Worm (Caenorhabditis elegans) whole organism, L4 larva: ENCODE measurements around the gene mau-8.

Experiments
- D1046.2 ChIP-seq: fragments of 200-800 bp; sonication (Bioruptor generic); IDR thresholded peaks from 2 replicates; pipeline ENCODE4 v1.3.6; 2022; ENCODE audit warnings: missing genetic modification characterization, missing compliant biosample characterization
- F10B5.3 ChIP-seq: sonication (generic microtip); optimal IDR thresholded peaks from 2 replicates; lab custom pipeline; 2016; ENCODE audit warnings: mild to moderate bottlenecking, missing genetic modification characterization, missing compliant biosample characterization
- F26F4.8 ChIP-seq: fragments of 200-800 bp; sonication (Bioruptor generic); conservative IDR thresholded peaks from 2 replicates; pipeline ENCODE4 v1.3.6; 2022; ENCODE audit warnings: missing genetic modification characterization, missing compliant biosample characterization
- Y5F2A.4 ChIP-seq: fragments of 200-800 bp; sonication (Bioruptor generic); optimal IDR thresholded peaks from 2 replicates; lab custom pipeline; 2018; ENCODE audit warnings: mild to moderate bottlenecking, missing genetic modification characterization, missing compliant biosample characterization
- ZK337.2 ChIP-seq: fragments of 200-800 bp; sonication (Bioruptor generic); IDR thresholded peaks from 2 replicates; pipeline ENCODE4 v1.3.6; 2022; ENCODE audit warnings: missing genetic modification reagents, missing genetic modification characterization, missing compliant biosample characterization
- ZK546.5 ChIP-seq, 2 experiments: sonication (generic microtip); optimal IDR thresholded peaks; 2 replicates each; lab custom pipeline; 2017; ENCODE audit warnings: missing biosample characterization in 2 of 2, missing genetic modification characterization in 2 of 2
- aha-1 ChIP-seq: fragments of 150-350 bp; peaks from one replicate; lab custom pipeline; 2014; ENCODE audit warnings: missing biosample characterization, missing genetic modification characterization
- arid-1 ChIP-seq: fragments of 200-800 bp; sonication (Bioruptor generic); conservative IDR thresholded peaks from 2 replicates; pipeline ENCODE4 v1.3.6; 2022; ENCODE audit warnings: missing genetic modification reagents, missing genetic modification characterization, missing compliant biosample characterization
- ceh-20 ChIP-seq: fragments of 200-800 bp; sonication (Bioruptor generic); IDR thresholded peaks from 2 replicates; pipeline ENCODE4 v1.3.6; 2022; ENCODE audit warnings: missing genetic modification reagents, missing genetic modification characterization, missing compliant biosample characterization
- ceh-82 ChIP-seq: sonication (generic microtip); optimal IDR thresholded peaks from 2 replicates; lab custom pipeline; 2017; ENCODE audit warnings: missing biosample characterization, missing genetic modification characterization
- ces-1 ChIP-seq: fragments of 150-350 bp; sonication (generic microtip); optimal IDR thresholded peaks from 4 replicates; lab custom pipeline; 2014; ENCODE audit warnings: missing biosample characterization, missing genetic modification reagents, missing genetic modification characterization
- ctbp-1 ChIP-seq: fragments of 200-800 bp; sonication (Bioruptor generic); IDR thresholded peaks from 2 replicates; pipeline ENCODE4 v1.3.6; 2022; ENCODE audit warnings: missing genetic modification reagents, missing genetic modification characterization, missing compliant biosample characterization
- daf-16 ChIP-seq, 3 experiments: sonication (generic microtip); optimal IDR thresholded peaks; 2 replicates each; lab custom pipeline; 2016 to 2017; ENCODE audit warnings: missing genetic modification characterization in 3 of 3, missing genetic modification reagents in 3 of 3, mild to moderate bottlenecking in 2 of 3, missing compliant biosample characterization in 2 of 3, missing biosample characterization in 1 of 3, moderate library complexity in 1 of 3
- dmd-9 ChIP-seq: fragments of 200-800 bp; sonication (Bioruptor generic); IDR thresholded peaks from 2 replicates; pipeline ENCODE4 v1.3.6; 2022; ENCODE audit warnings: missing genetic modification reagents, missing genetic modification characterization, missing compliant biosample characterization
- duxl-1 ChIP-seq: sonication (generic microtip); optimal IDR thresholded peaks from 2 replicates; lab custom pipeline; 2016; ENCODE audit warnings: mild to moderate bottlenecking, missing genetic modification characterization, moderate library complexity, missing compliant biosample characterization; ENCODE audit not compliant: poor library complexity
- fos-1 ChIP-seq: fragments of 150-350 bp; optimal IDR thresholded peaks from 2 replicates; lab custom pipeline; 2014; ENCODE audit warnings: missing biosample characterization, missing genetic modification characterization
- gei-8 ChIP-seq: fragments of 200-800 bp; sonication (Bioruptor generic); optimal IDR thresholded peaks from 2 replicates; lab custom pipeline; 2018; ENCODE audit warnings: mild to moderate bottlenecking, missing genetic modification characterization, missing compliant biosample characterization
- hif-1 ChIP-seq, 2 experiments: sonication (generic microtip); optimal IDR thresholded peaks; 2 replicates each; lab custom pipeline; 2016 to 2017; ENCODE audit warnings: missing compliant biosample characterization in 2 of 2, missing genetic modification characterization in 2 of 2, missing genetic modification reagents in 2 of 2, missing genotype in 2 of 2, mild to moderate bottlenecking in 1 of 2
- hlh-11 ChIP-seq: fragments of 200-800 bp; sonication (Bioruptor generic); optimal IDR thresholded peaks from 2 replicates; lab custom pipeline; 2018; ENCODE audit warnings: mild to moderate bottlenecking, missing genetic modification characterization, missing compliant biosample characterization
- hlh-30 ChIP-seq: sonication (generic microtip); optimal IDR thresholded peaks from 2 replicates; lab custom pipeline; 2017; ENCODE audit warnings: antibody characterized with exemption, mild to moderate bottlenecking, missing genetic modification characterization, missing compliant biosample characterization; ENCODE audit not compliant: insufficient read depth
- hmg-1.1 ChIP-seq: fragments of 200-800 bp; sonication (Bioruptor generic); IDR thresholded peaks from 2 replicates; pipeline ENCODE4 v1.3.6; 2022; ENCODE audit warnings: missing genetic modification reagents, missing genetic modification characterization, missing compliant biosample characterization
- jun-1 ChIP-seq: fragments of 150-350 bp; optimal IDR thresholded peaks from 2 replicates; lab custom pipeline; 2014; ENCODE audit warnings: missing biosample characterization, missing genetic modification reagents, missing genetic modification characterization
- lin-1 ChIP-seq: fragments of 200-800 bp; sonication (Bioruptor generic); IDR thresholded peaks from 2 replicates; pipeline ENCODE4 v1.3.6; 2022; ENCODE audit warnings: missing genetic modification reagents, missing genetic modification characterization, missing compliant biosample characterization
- lin-15B ChIP-seq: fragments of 150-350 bp; sonication (generic microtip); optimal IDR thresholded peaks from 3 replicates; lab custom pipeline; 2014; ENCODE audit warnings: missing biosample characterization, missing genetic modification characterization
- lin-38 ChIP-seq: fragments of 200-800 bp; sonication (Bioruptor generic); IDR thresholded peaks from 2 replicates; pipeline ENCODE4 v1.3.6; 2022; ENCODE audit warnings: missing genetic modification reagents, missing genetic modification characterization, missing compliant biosample characterization
- lin-39 ChIP-seq: fragments of 150-350 bp; optimal IDR thresholded peaks from 2 replicates; lab custom pipeline; 2014; ENCODE audit warnings: missing biosample characterization, missing genetic modification reagents, missing genetic modification characterization
- lir-3 ChIP-seq: sonication (generic microtip); optimal IDR thresholded peaks from 2 replicates; lab custom pipeline; 2016; ENCODE audit warnings: mild to moderate bottlenecking, missing genetic modification characterization, missing compliant biosample characterization
- lsy-2 ChIP-seq, 2 experiments: fragments of 150-350 bp in 1 of 2; sonication (generic microtip) in 1 of 2; optimal IDR thresholded peaks; 2 replicates each; lab custom pipeline; 2014 to 2017; ENCODE audit warnings: missing biosample characterization in 2 of 2, missing genetic modification characterization in 2 of 2
- madf-5 ChIP-seq, 2 experiments: fragments of 200-800 bp; sonication (Bioruptor generic); IDR thresholded peaks; 2 replicates each; pipeline ENCODE4 v1.3.6; 2022; ENCODE audit warnings: missing compliant biosample characterization in 2 of 2, missing genetic modification characterization in 2 of 2
- mdt-29 ChIP-seq: fragments of 200-800 bp; sonication (Bioruptor generic); IDR thresholded peaks from 2 replicates; pipeline ENCODE4 v1.3.6; 2022; ENCODE audit warnings: missing genetic modification reagents, missing genetic modification characterization, missing compliant biosample characterization
- mes-2 ChIP-seq: sonication (generic microtip); optimal IDR thresholded peaks from 2 replicates; lab custom pipeline; 2016; ENCODE audit warnings: missing genotype, mild to moderate bottlenecking, missing genetic modification characterization, missing compliant biosample characterization; ENCODE audit not compliant: poor library complexity, severe bottlenecking
- nhr-102 ChIP-seq: sonication (generic microtip); optimal IDR thresholded peaks from 2 replicates; lab custom pipeline; 2016; ENCODE audit warnings: mild to moderate bottlenecking, missing genetic modification characterization, moderate library complexity, missing compliant biosample characterization
- nhr-237 ChIP-seq: sonication (generic microtip); optimal IDR thresholded peaks from 2 replicates; lab custom pipeline; 2017; ENCODE audit warnings: missing biosample characterization, missing genetic modification characterization
- nhr-41 ChIP-seq: fragments of 200-800 bp; sonication (Bioruptor generic); IDR thresholded peaks from 2 replicates; pipeline ENCODE4 v1.3.6; 2022; ENCODE audit warnings: missing genetic modification reagents, missing genetic modification characterization, missing compliant biosample characterization
- nhr-42 ChIP-seq: fragments of 200-800 bp; sonication (Bioruptor generic); IDR thresholded peaks from 2 replicates; pipeline ENCODE4 v1.3.6; 2022; ENCODE audit warnings: missing genetic modification characterization, missing compliant biosample characterization
- nhr-76 ChIP-seq: fragments of 150-350 bp; optimal IDR thresholded peaks from 2 replicates; lab custom pipeline; 2014; ENCODE audit warnings: missing biosample characterization, missing genetic modification characterization
- nhr-77 ChIP-seq: fragments of 150-350 bp; optimal IDR thresholded peaks from 2 replicates; lab custom pipeline; 2014; ENCODE audit warnings: missing biosample characterization, missing genetic modification characterization
- pha-4 ChIP-seq, 2 experiments: fragments of 150-350 bp in 1 of 2; fragments of 200-800 bp in 1 of 2; sonication (Bioruptor generic) in 1 of 2; IDR thresholded peaks in 1 of 2; optimal IDR thresholded peaks in 1 of 2; 2 replicates each; pipeline versions ENCODE4 v1.3.6 to Lab custom; 2014 to 2022; ENCODE audit warnings: missing genetic modification characterization in 2 of 2, missing genetic modification reagents in 2 of 2, missing biosample characterization in 1 of 2, missing compliant biosample characterization in 1 of 2
- php-3 ChIP-seq: fragments of 200-800 bp; sonication (Bioruptor generic); IDR thresholded peaks from 2 replicates; pipeline ENCODE4 v1.3.6; 2022; ENCODE audit warnings: missing genetic modification reagents, missing genetic modification characterization, missing compliant biosample characterization
- rbr-2 ChIP-seq: sonication (generic microtip); optimal IDR thresholded peaks from 2 replicates; lab custom pipeline; 2016; ENCODE audit warnings: missing genotype, missing genetic modification characterization, missing compliant biosample characterization
- saeg-2 ChIP-seq: fragments of 200-800 bp; sonication (Bioruptor generic); IDR thresholded peaks from 2 replicates; pipeline ENCODE4 v1.3.6; 2022; ENCODE audit warnings: missing genetic modification reagents, missing genetic modification characterization, missing compliant biosample characterization
- spr-1 ChIP-seq: sonication (generic microtip); optimal IDR thresholded peaks from 2 replicates; lab custom pipeline; 2016; ENCODE audit warnings: mild to moderate bottlenecking, missing genetic modification characterization, missing compliant biosample characterization
- spr-3 ChIP-seq: fragments of 200-800 bp; sonication (Bioruptor generic); optimal IDR thresholded peaks from 2 replicates; lab custom pipeline; 2018; ENCODE audit warnings: mild to moderate bottlenecking, missing genetic modification characterization, missing compliant biosample characterization
- tra-1 ChIP-seq: fragments of 200-800 bp; sonication (Bioruptor generic); IDR thresholded peaks from 2 replicates; pipeline ENCODE4 v1.3.6; 2022; ENCODE audit warnings: missing genetic modification reagents, missing genetic modification characterization, missing compliant biosample characterization
- unc-130 ChIP-seq: sonication (generic microtip); optimal IDR thresholded peaks from 2 replicates; lab custom pipeline; 2016; ENCODE audit warnings: missing genetic modification reagents, missing genetic modification characterization, missing compliant biosample characterization
- zag-1 ChIP-seq: fragments of 150-350 bp; optimal IDR thresholded peaks from 2 replicates; lab custom pipeline; 2014; ENCODE audit warnings: missing biosample characterization, missing genetic modification characterization
- zfp-2 ChIP-seq: sonication (generic microtip); optimal IDR thresholded peaks from 2 replicates; lab custom pipeline; 2016; ENCODE audit warnings: mild to moderate bottlenecking, missing genetic modification characterization, missing compliant biosample characterization
- zip-2 ChIP-seq: fragments of 150-350 bp; optimal IDR thresholded peaks from 2 replicates; lab custom pipeline; 2014; ENCODE audit warnings: missing biosample characterization, missing genetic modification characterization
- ztf-7 ChIP-seq: fragments of 150-350 bp; optimal IDR thresholded peaks from 2 replicates; lab custom pipeline; 2014; ENCODE audit warnings: missing biosample characterization, missing genetic modification characterization

Gene mau-8

ce11 chrIV:13388779-13389178, 11.0 kb downstream of the mau-8 start (continued):
- TF ChIP-seq hif-1 (tag; optimal IDR thresholded peaks at IDR 0.05; lab: Kevin White, UChicago) (peak in 1 of 2 experiments; percentile 45), lin-39 (no peak), tra-1 (no peak), zip-2 (tag; lab: Kevin White, UChicago) (peak; percentile 66), rbr-2 (tag; lab: Kevin White, UChicago) (no peak), nhr-237 (tag; lab: Kevin White, UChicago) (no peak), pha-4 (GFP tag; IDR thresholded peaks at IDR 0.05; lab: Robert Waterston, UW) (peak; percentile 42; the same call in 1 of the 2 replicates), pha-4 (tag; optimal IDR thresholded peaks at IDR 0.05; lab: Kevin White, UChicago) (no peak), Y5F2A.4 (GFP tag; lab: Kevin White, UChicago) (no peak), ceh-20 (peak; percentile 48; the same call in 1 of the 2 replicates), php-3 (GFP tag; lab: Robert Waterston, UW) (no peak), nhr-102 (tag; lab: Kevin White, UChicago) (peak; percentile 49)

- TF ChIP-seq lir-3 (tag; lab: Kevin White, UChicago) (no peak), hlh-11 (no peak), lsy-2 (tag; optimal IDR thresholded peaks at IDR 0.05; lab: Kevin White, UChicago) (no peak), lin-38 (GFP tag; lab: Robert Waterston, UW) (no peak), nhr-77 (tag; lab: Kevin White, UChicago) (no peak), nhr-102 (tag; lab: Kevin White, UChicago) (no peak), saeg-2 (GFP tag; lab: Robert Waterston, UW) (no peak), mes-2 (tag; lab: Kevin White, UChicago) (no peak), spr-3 (GFP tag; lab: Kevin White, UChicago) (no peak), F26F4.8 (GFP tag; lab: Robert Waterston, UW) (no peak), ZK546.5 (tag; optimal IDR thresholded peaks at IDR 0.05; lab: Kevin White, UChicago) (no peak), ctbp-1 (GFP tag; lab: Robert Waterston, UW) (no peak), ces-1 (GFP tag; lab: Kevin White, UChicago) (no peak), zag-1 (tag; lab: Kevin White, UChicago) (no peak), F10B5.3 (tag; lab: Kevin White, UChicago) (no peak), aha-1 (no peak), fos-1 (tag; lab: Kevin White, UChicago) (no peak), spr-1 (tag; lab: Kevin White, UChicago) (no peak), arid-1 (no peak), ceh-82 (tag; lab: Kevin White, UChicago) (no peak), hlh-30 (tag; lab: Kevin White, UChicago) (no peak), nhr-42 (peak; percentile 33; the same call in 1 of the 2 replicates), D1046.2 (no peak), nhr-76 (no peak), daf-16 (GFP tag; optimal IDR thresholded peaks at IDR 0.05; lab: Kevin White, UChicago) (no peak), daf-16 (tag; optimal IDR thresholded peaks at IDR 0.05; lab: Kevin White, UChicago) (no peak), unc-130 (GFP tag; lab: Kevin White, UChicago) (no peak), duxl-1 (tag; lab: Kevin White, UChicago) (peak; percentile 34), madf-5 (GFP tag; IDR thresholded peaks at IDR 0.05; lab: Robert Waterston, UW) (no peak), zfp-2 (tag; lab: Kevin White, UChicago) (no peak), jun-1 (tag; lab: Kevin White, UChicago) (no peak), hmg-1.1 (GFP tag; lab: Robert Waterston, UW) (no peak), ztf-7 (tag; lab: Kevin White, UChicago) (no peak), dmd-9 (GFP tag; lab: Robert Waterston, UW) (no peak), lin-39 (no peak), lin-1 (GFP tag; lab: Robert Waterston, UW) (peak; percentile 38; the same call in 1 of the 2 replicates), nhr-41 (no peak), mdt-29 (GFP tag; lab: Robert Waterston, UW) (no peak), gei-8 (GFP tag; lab: Kevin White, UChicago) (no peak), lin-15B (no peak), ZK337.2 (no peak)
These were observed 11.4 kb downstream of the mau-8 start for ce11 chrIV:13389237-13389636.
